Worm (Caenorhabditis elegans): Measurements from ENCODE around the gene ndub-8.

DNA sequence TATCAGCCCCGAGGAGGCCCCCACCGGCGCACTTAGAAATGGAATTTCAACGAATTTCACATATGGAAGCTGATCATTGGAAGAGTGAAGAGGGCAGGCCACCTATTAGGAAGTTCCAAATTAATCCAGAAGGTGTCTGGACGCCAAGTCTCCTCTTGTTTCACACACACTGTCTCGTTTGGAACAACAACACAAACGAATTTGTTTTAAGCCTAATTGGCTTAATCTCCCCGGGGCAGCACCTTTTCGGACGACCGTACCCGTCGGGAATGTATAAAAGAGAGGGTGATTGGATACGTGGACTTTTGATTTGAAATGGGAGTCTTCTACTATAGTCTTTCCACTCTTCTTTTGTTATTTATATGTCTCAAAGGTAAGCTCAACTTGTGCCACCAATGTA lies 43.4 kb downstream of the ndub-8 start, which contains the start of gene mltn-3:
- no peak for TF ChIP-seq nhr-11 (tag; optimal IDR thresholded peaks at IDR 0.05)
- no peak for TF ChIP-seq K02D7.2 (tag; optimal IDR thresholded peaks at IDR 0.05)
- no peak for TF ChIP-seq npax-4 (tag; optimal IDR thresholded peaks at IDR 0.05)
- no peak for TF ChIP-seq fkh-10 (GFP tag; optimal IDR thresholded peaks at IDR 0.05)
- TF ChIP-seq pat-9 (tag; optimal IDR thresholded peaks at IDR 0.05): no peak
- TF ChIP-seq zip-5 (tag; optimal IDR thresholded peaks at IDR 0.05): no peak
